Worm (Caenorhabditis elegans) whole organism, L2 larva: Measurements from ENCODE around the gene srbc-44.

Experiments
- aly-2 ChIP-seq: fragments of 150-350 bp; optimal IDR thresholded peaks from 2 replicates; lab custom pipeline; 2014; ENCODE audit warnings: missing biosample characterization, missing genetic modification characterization
- ama-1 ChIP-seq: fragments of 150-350 bp; optimal IDR thresholded peaks from 2 replicates; lab custom pipeline; 2018; ENCODE audit warnings: inconsistent platforms
- ceh-82 ChIP-seq: fragments of 150-350 bp; optimal IDR thresholded peaks from 2 replicates; lab custom pipeline; 2014; ENCODE audit warnings: missing biosample characterization, missing genetic modification characterization
- lin-13 ChIP-seq: fragments of 150-350 bp; optimal IDR thresholded peaks from 2 replicates; lab custom pipeline; 2014; ENCODE audit warnings: missing biosample characterization, missing genetic modification reagents, missing genetic modification characterization
- mdl-1 ChIP-seq, 2 experiments: fragments of 150-350 bp in 1 of 2; sonication (generic microtip) in 1 of 2; optimal IDR thresholded peaks; 2 replicates each; lab custom pipeline; 2017; ENCODE audit warnings: missing biosample characterization in 2 of 2, missing genetic modification characterization in 2 of 2
- nhr-10 ChIP-seq: sonication (generic microtip); optimal IDR thresholded peaks from 2 replicates; lab custom pipeline; 2017; ENCODE audit warnings: missing biosample characterization, missing genetic modification characterization
- nhr-237 ChIP-seq: fragments of 150-350 bp; optimal IDR thresholded peaks from 2 replicates; lab custom pipeline; 2014; ENCODE audit warnings: missing biosample characterization, missing genetic modification characterization
- nhr-77 ChIP-seq: fragments of 150-350 bp; optimal IDR thresholded peaks from 2 replicates; lab custom pipeline; 2014; ENCODE audit warnings: missing biosample characterization, missing genetic modification characterization
- sem-4 ChIP-seq: fragments of 150-350 bp; optimal IDR thresholded peaks from 2 replicates; lab custom pipeline; 2014; ENCODE audit warnings: missing biosample characterization, missing genetic modification reagents, missing genetic modification characterization
- skn-1 ChIP-seq: sonication (generic microtip); optimal IDR thresholded peaks from 2 replicates; lab custom pipeline; 2017; ENCODE audit warnings: missing biosample characterization, missing genetic modification characterization
- sma-3 ChIP-seq: sonication (generic microtip); optimal IDR thresholded peaks from 2 replicates; lab custom pipeline; 2016; ENCODE audit warnings: missing genetic modification reagents, missing genetic modification characterization, missing compliant biosample characterization
- sma-9 ChIP-seq, 2 experiments: fragments of 150-350 bp in 1 of 2; sonication (generic microtip) in 1 of 2; optimal IDR thresholded peaks; 2 replicates each; lab custom pipeline; 2014 to 2016; ENCODE audit warnings: missing genetic modification characterization in 2 of 2, mild to moderate bottlenecking in 1 of 2, missing biosample characterization in 1 of 2, missing compliant biosample characterization in 1 of 2, missing genetic modification reagents in 1 of 2, moderate library complexity in 1 of 2
- zag-1 ChIP-seq: fragments of 150-350 bp; optimal IDR thresholded peaks from 2 replicates; lab custom pipeline; 2014; ENCODE audit warnings: missing biosample characterization, missing genetic modification characterization
- ztf-11 ChIP-seq: sonication (generic microtip); optimal IDR thresholded peaks from 2 replicates; lab custom pipeline; 2017; ENCODE audit warnings: missing biosample characterization, missing genetic modification characterization

DNA sequence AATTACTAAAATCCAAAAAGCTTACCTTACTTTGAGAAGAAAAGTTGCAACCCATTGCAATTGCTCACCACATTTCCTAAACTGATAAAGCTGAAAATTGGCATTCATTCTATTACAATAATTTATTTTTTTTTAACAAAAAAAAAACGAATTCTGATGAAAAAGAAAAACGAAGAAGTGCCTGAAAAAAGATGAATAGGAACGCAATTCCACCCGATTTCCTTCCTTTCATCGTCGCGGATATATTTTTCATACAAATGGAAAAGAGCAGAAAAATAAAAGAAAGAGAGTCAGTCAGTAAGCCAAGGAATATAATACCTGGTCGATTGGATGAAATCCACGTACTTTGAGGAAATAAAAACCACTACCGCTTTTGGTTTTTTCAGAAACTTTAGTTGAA is 33.5 kb downstream of the srbc-44 start, which contains the start of gene gpa-13:
- TF ChIP-seq skn-1: no peak
- no peak for TF ChIP-seq lin-13 (GFP tag; lab: Kevin White, UChicago)
- TF ChIP-seq nhr-10 (tag; lab: Kevin White, UChicago): no peak
- TF ChIP-seq ztf-11 (tag; lab: Kevin White, UChicago): no peak
- no peak for TF ChIP-seq aly-2
- TF ChIP-seq nhr-237: no peak
- no peak for TF ChIP-seq sma-3 (GFP tag; lab: Kevin White, UChicago)
- no peak for TF ChIP-seq mdl-1 (tag; optimal IDR thresholded peaks at IDR 0.05; lab: Kevin White, UChicago)
- TF ChIP-seq ceh-82 (tag; lab: Kevin White, UChicago): no peak
- TF ChIP-seq ama-1 (lab: Kevin White, UChicago): no peak
- TF ChIP-seq zag-1 (tag; lab: Kevin White, UChicago): no peak
- TF ChIP-seq sma-9 (GFP tag; optimal IDR thresholded peaks at IDR 0.05; lab: Kevin White, UChicago): no peak
- TF ChIP-seq sma-9 (tag; optimal IDR thresholded peaks at IDR 0.05; lab: Kevin White, UChicago): no peak
- TF ChIP-seq nhr-77 (tag; lab: Kevin White, UChicago): no peak
- no peak for TF ChIP-seq sem-4
